Worm (Caenorhabditis elegans) whole organism, L4 larva: ENCODE results near the gene flp-19.

Experiments
- F10B5.3 ChIP-seq: sonication (generic microtip); optimal IDR thresholded peaks from 2 replicates; lab custom pipeline; 2016; ENCODE audit warnings: mild to moderate bottlenecking, missing genetic modification characterization, missing compliant biosample characterization
- T26A8.4 ChIP-seq: fragments of 200-800 bp; sonication (Bioruptor generic); IDR thresholded peaks from 2 replicates; pipeline ENCODE4 v1.3.6; 2022; ENCODE audit warnings: missing genetic modification characterization, missing compliant biosample characterization
- Y48G9A.11 ChIP-seq: fragments of 200-800 bp; sonication (Bioruptor generic); IDR thresholded peaks from 2 replicates; pipeline ENCODE4 v1.3.6; 2022; ENCODE audit warnings: missing genetic modification reagents, missing genetic modification characterization, missing compliant biosample characterization
- Y5F2A.4 ChIP-seq: fragments of 200-800 bp; sonication (Bioruptor generic); optimal IDR thresholded peaks from 2 replicates; lab custom pipeline; 2018; ENCODE audit warnings: mild to moderate bottlenecking, missing genetic modification characterization, missing compliant biosample characterization
- aha-1 ChIP-seq: fragments of 150-350 bp; peaks from one replicate; lab custom pipeline; 2014; ENCODE audit warnings: missing biosample characterization, missing genetic modification characterization
- ama-1 ChIP-seq: fragments of 150-350 bp; optimal IDR thresholded peaks from 2 replicates; lab custom pipeline; 2014; ENCODE audit warnings: inconsistent platforms, mixed read lengths
- ceh-44 ChIP-seq: fragments of 200-800 bp; sonication (Bioruptor generic); IDR thresholded peaks from 2 replicates; pipeline ENCODE4 v1.3.6; 2022; ENCODE audit warnings: missing genetic modification reagents, missing genetic modification characterization, missing compliant biosample characterization
- ceh-62 ChIP-seq: sonication (generic microtip); optimal IDR thresholded peaks from 2 replicates; lab custom pipeline; 2017; ENCODE audit warnings: missing biosample characterization, missing genetic modification characterization
- ceh-82 ChIP-seq: sonication (generic microtip); optimal IDR thresholded peaks from 2 replicates; lab custom pipeline; 2017; ENCODE audit warnings: missing biosample characterization, missing genetic modification characterization
- ces-1 ChIP-seq: fragments of 150-350 bp; sonication (generic microtip); optimal IDR thresholded peaks from 4 replicates; lab custom pipeline; 2014; ENCODE audit warnings: missing biosample characterization, missing genetic modification reagents, missing genetic modification characterization
- cey-2 ChIP-seq: sonication (generic microtip); optimal IDR thresholded peaks from 3 replicates; lab custom pipeline; 2017; ENCODE audit warnings: missing genetic modification characterization, mild to moderate bottlenecking, missing compliant biosample characterization, antibody characterized with exemption, borderline replicate concordance; ENCODE audit not compliant: insufficient read depth
- ctbp-1 ChIP-seq: fragments of 200-800 bp; sonication (Bioruptor generic); IDR thresholded peaks from 2 replicates; pipeline ENCODE4 v1.3.6; 2022; ENCODE audit warnings: missing genetic modification reagents, missing genetic modification characterization, missing compliant biosample characterization
- daf-19 ChIP-seq: fragments of 200-800 bp; sonication (Bioruptor generic); conservative IDR thresholded peaks from 2 replicates; pipeline ENCODE4 v1.3.6; 2022; ENCODE audit warnings: missing genetic modification characterization, missing compliant biosample characterization
- dmd-9 ChIP-seq: fragments of 200-800 bp; sonication (Bioruptor generic); IDR thresholded peaks from 2 replicates; pipeline ENCODE4 v1.3.6; 2022; ENCODE audit warnings: missing genetic modification reagents, missing genetic modification characterization, missing compliant biosample characterization
- egl-27 ChIP-seq: sonication (generic microtip); optimal IDR thresholded peaks from 3 replicates; lab custom pipeline; 2017; ENCODE audit warnings: missing biosample characterization, missing genetic modification reagents, missing genetic modification characterization
- fos-1 ChIP-seq: fragments of 150-350 bp; optimal IDR thresholded peaks from 2 replicates; lab custom pipeline; 2014; ENCODE audit warnings: missing biosample characterization, missing genetic modification characterization
- gei-8 ChIP-seq: fragments of 200-800 bp; sonication (Bioruptor generic); optimal IDR thresholded peaks from 2 replicates; lab custom pipeline; 2018; ENCODE audit warnings: mild to moderate bottlenecking, missing genetic modification characterization, missing compliant biosample characterization
- hif-1 ChIP-seq, 2 experiments: sonication (generic microtip); optimal IDR thresholded peaks; 2 replicates each; lab custom pipeline; 2016 to 2017; ENCODE audit warnings: missing compliant biosample characterization in 2 of 2, missing genetic modification characterization in 2 of 2, missing genetic modification reagents in 2 of 2, missing genotype in 2 of 2, mild to moderate bottlenecking in 1 of 2
- hlh-11 ChIP-seq: fragments of 200-800 bp; sonication (Bioruptor generic); optimal IDR thresholded peaks from 2 replicates; lab custom pipeline; 2018; ENCODE audit warnings: mild to moderate bottlenecking, missing genetic modification characterization, missing compliant biosample characterization
- hlh-30 ChIP-seq: sonication (generic microtip); optimal IDR thresholded peaks from 2 replicates; lab custom pipeline; 2017; ENCODE audit warnings: antibody characterized with exemption, mild to moderate bottlenecking, missing genetic modification characterization, missing compliant biosample characterization; ENCODE audit not compliant: insufficient read depth
- jun-1 ChIP-seq: fragments of 150-350 bp; optimal IDR thresholded peaks from 2 replicates; lab custom pipeline; 2014; ENCODE audit warnings: missing biosample characterization, missing genetic modification reagents, missing genetic modification characterization
- lin-1 ChIP-seq: fragments of 200-800 bp; sonication (Bioruptor generic); IDR thresholded peaks from 2 replicates; pipeline ENCODE4 v1.3.6; 2022; ENCODE audit warnings: missing genetic modification reagents, missing genetic modification characterization, missing compliant biosample characterization
- lin-13 ChIP-seq: fragments of 150-350 bp; optimal IDR thresholded peaks from 2 replicates; lab custom pipeline; 2014; ENCODE audit warnings: missing biosample characterization, missing genetic modification reagents, missing genetic modification characterization
- lin-15B ChIP-seq: fragments of 150-350 bp; sonication (generic microtip); optimal IDR thresholded peaks from 3 replicates; lab custom pipeline; 2014; ENCODE audit warnings: missing biosample characterization, missing genetic modification characterization
- lin-29 ChIP-seq: fragments of 200-800 bp; sonication (Bioruptor generic); IDR thresholded peaks from 2 replicates; pipeline ENCODE4 v1.3.6; 2022; ENCODE audit warnings: missing genetic modification reagents, missing genetic modification characterization, missing compliant biosample characterization
- lin-38 ChIP-seq: fragments of 200-800 bp; sonication (Bioruptor generic); IDR thresholded peaks from 2 replicates; pipeline ENCODE4 v1.3.6; 2022; ENCODE audit warnings: missing genetic modification reagents, missing genetic modification characterization, missing compliant biosample characterization
- lin-39 ChIP-seq: fragments of 150-350 bp; optimal IDR thresholded peaks from 2 replicates; lab custom pipeline; 2014; ENCODE audit warnings: missing biosample characterization, missing genetic modification reagents, missing genetic modification characterization
- lir-3 ChIP-seq: sonication (generic microtip); optimal IDR thresholded peaks from 2 replicates; lab custom pipeline; 2016; ENCODE audit warnings: mild to moderate bottlenecking, missing genetic modification characterization, missing compliant biosample characterization
- madf-5 ChIP-seq, 2 experiments: fragments of 200-800 bp; sonication (Bioruptor generic); IDR thresholded peaks; 2 replicates each; pipeline ENCODE4 v1.3.6; 2022; ENCODE audit warnings: missing compliant biosample characterization in 2 of 2, missing genetic modification characterization in 2 of 2
- mdt-29 ChIP-seq: fragments of 200-800 bp; sonication (Bioruptor generic); IDR thresholded peaks from 2 replicates; pipeline ENCODE4 v1.3.6; 2022; ENCODE audit warnings: missing genetic modification reagents, missing genetic modification characterization, missing compliant biosample characterization
- mep-1 ChIP-seq: fragments of 150-350 bp; sonication (generic microtip); optimal IDR thresholded peaks from 3 replicates; lab custom pipeline; 2014; ENCODE audit warnings: missing biosample characterization, missing genetic modification characterization
- mxl-3 ChIP-seq: fragments of 200-800 bp; sonication (Bioruptor generic); optimal IDR thresholded peaks from 2 replicates; lab custom pipeline; 2018; ENCODE audit warnings: mild to moderate bottlenecking, missing genetic modification characterization, missing compliant biosample characterization
- nhr-10 ChIP-seq: fragments of 150-350 bp; optimal IDR thresholded peaks from 2 replicates; lab custom pipeline; 2014; ENCODE audit warnings: missing biosample characterization, missing genetic modification characterization
- nhr-102 ChIP-seq: sonication (generic microtip); optimal IDR thresholded peaks from 2 replicates; lab custom pipeline; 2016; ENCODE audit warnings: mild to moderate bottlenecking, missing genetic modification characterization, moderate library complexity, missing compliant biosample characterization
- nhr-42 ChIP-seq: fragments of 200-800 bp; sonication (Bioruptor generic); IDR thresholded peaks from 2 replicates; pipeline ENCODE4 v1.3.6; 2022; ENCODE audit warnings: missing genetic modification characterization, missing compliant biosample characterization
- nhr-76 ChIP-seq: fragments of 150-350 bp; optimal IDR thresholded peaks from 2 replicates; lab custom pipeline; 2014; ENCODE audit warnings: missing biosample characterization, missing genetic modification characterization
- nhr-77 ChIP-seq: fragments of 150-350 bp; optimal IDR thresholded peaks from 2 replicates; lab custom pipeline; 2014; ENCODE audit warnings: missing biosample characterization, missing genetic modification characterization
- pha-4 ChIP-seq, 2 experiments: fragments of 150-350 bp in 1 of 2; fragments of 200-800 bp in 1 of 2; sonication (Bioruptor generic) in 1 of 2; IDR thresholded peaks in 1 of 2; optimal IDR thresholded peaks in 1 of 2; 2 replicates each; pipeline versions ENCODE4 v1.3.6 to Lab custom; 2014 to 2022; ENCODE audit warnings: missing genetic modification characterization in 2 of 2, missing genetic modification reagents in 2 of 2, missing biosample characterization in 1 of 2, missing compliant biosample characterization in 1 of 2
- saeg-2 ChIP-seq: fragments of 200-800 bp; sonication (Bioruptor generic); IDR thresholded peaks from 2 replicates; pipeline ENCODE4 v1.3.6; 2022; ENCODE audit warnings: missing genetic modification reagents, missing genetic modification characterization, missing compliant biosample characterization
- skn-1 ChIP-seq: fragments of 150-350 bp; optimal IDR thresholded peaks from 2 replicates; lab custom pipeline; 2014; ENCODE audit warnings: missing biosample characterization, missing genetic modification characterization
- snpc-1.2 ChIP-seq: fragments of 200-800 bp; sonication (Bioruptor generic); IDR thresholded peaks from 2 replicates; pipeline ENCODE4 v1.3.6; 2022; ENCODE audit warnings: missing genetic modification reagents, missing genetic modification characterization, missing compliant biosample characterization
- spr-3 ChIP-seq: fragments of 200-800 bp; sonication (Bioruptor generic); optimal IDR thresholded peaks from 2 replicates; lab custom pipeline; 2018; ENCODE audit warnings: mild to moderate bottlenecking, missing genetic modification characterization, missing compliant biosample characterization
- tag-97 ChIP-seq: fragments of 200-800 bp; sonication (Bioruptor generic); IDR thresholded peaks from 2 replicates; pipeline ENCODE4 v1.3.6; 2022; ENCODE audit warnings: missing genetic modification characterization, missing compliant biosample characterization
- tra-1 ChIP-seq: fragments of 200-800 bp; sonication (Bioruptor generic); IDR thresholded peaks from 2 replicates; pipeline ENCODE4 v1.3.6; 2022; ENCODE audit warnings: missing genetic modification reagents, missing genetic modification characterization, missing compliant biosample characterization
- unc-39 ChIP-seq: sonication (generic microtip); optimal IDR thresholded peaks from 2 replicates; lab custom pipeline; 2017; ENCODE audit warnings: missing biosample characterization, missing genetic modification characterization
- unc-62 ChIP-seq, 3 experiments: fragments of 150-350 bp in 1 of 3; sonication (generic microtip); optimal IDR thresholded peaks in 2 of 3; peaks in 1 of 3; 1 replicate in 1 of 3; 2 replicates in 2 of 3; lab custom pipeline; 2014 to 2017; ENCODE audit warnings: missing biosample characterization in 3 of 3, missing genetic modification characterization in 3 of 3, missing genetic modification reagents in 3 of 3, missing genotype in 1 of 3
- vab-7 ChIP-seq: fragments of 200-800 bp; sonication (Bioruptor generic); IDR thresholded peaks from 2 replicates; pipeline ENCODE4 v1.3.6; 2022; ENCODE audit warnings: missing genetic modification reagents, missing genetic modification characterization, missing compliant biosample characterization
- zfp-2 ChIP-seq: sonication (generic microtip); optimal IDR thresholded peaks from 2 replicates; lab custom pipeline; 2016; ENCODE audit warnings: mild to moderate bottlenecking, missing genetic modification characterization, missing compliant biosample characterization
- ztf-11 ChIP-seq: fragments of 150-350 bp; optimal IDR thresholded peaks from 2 replicates; lab custom pipeline; 2014; ENCODE audit warnings: missing biosample characterization, missing genetic modification characterization

Gene flp-19

DNA sequence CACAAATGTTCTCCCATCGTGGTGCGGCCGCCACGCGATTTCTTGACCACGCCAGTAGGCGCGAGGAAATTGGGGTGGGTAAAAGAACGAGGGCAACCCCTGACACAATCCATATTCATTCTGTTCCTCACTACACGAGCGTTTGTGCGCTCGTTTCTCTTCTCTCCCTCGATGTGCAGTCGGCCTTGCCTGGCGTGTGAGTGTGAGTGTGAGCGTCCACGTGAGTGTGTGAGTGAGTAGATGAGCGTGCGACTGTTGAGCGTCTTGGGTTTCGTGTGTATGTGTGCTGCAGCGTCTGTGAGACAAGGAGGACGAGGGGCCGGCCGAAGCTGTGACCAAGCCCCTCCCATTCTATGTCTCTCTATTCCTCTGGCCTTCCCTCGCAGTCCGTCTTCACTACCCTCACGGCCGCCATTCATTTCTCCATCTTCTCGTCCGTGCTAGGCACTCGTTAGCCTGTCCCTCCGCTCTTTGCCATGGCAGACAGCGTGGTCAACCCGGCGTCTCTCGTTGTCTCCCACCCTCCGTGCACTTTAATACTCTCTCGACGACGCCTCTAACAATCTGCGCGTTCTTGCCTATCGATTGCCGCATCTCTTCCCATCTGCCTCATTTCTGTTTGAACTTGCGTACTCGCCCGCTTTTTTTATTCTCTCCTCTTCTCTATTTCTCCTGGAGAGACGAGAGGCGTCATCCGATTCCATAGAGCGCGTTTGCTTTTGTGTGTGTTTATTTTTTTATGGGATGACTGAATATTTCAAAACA, 35.9 kb upstream of the flp-19 start (continued):
- TF ChIP-seq lin-38 (GFP tag; lab: Robert Waterston, UW) (peak; percentile 86), nhr-10 (tag; lab: Kevin White, UChicago) (peak; percentile 53), unc-62 (GFP tag; optimal IDR thresholded peaks at IDR 0.05 in 1 of 2; lab: Kevin White, UChicago) (peak in 1 of 2 experiments; percentile 81), unc-62 (tag; optimal IDR thresholded peaks at IDR 0.05; lab: Kevin White, UChicago) (peak; percentile 78), egl-27 (tag; lab: Kevin White, UChicago) (no peak), lin-39 (tag; lab: Kevin White, UChicago) (no peak), fos-1 (no peak), lir-3 (tag; lab: Kevin White, UChicago) (peak; percentile 77), F10B5.3 (tag; lab: Kevin White, UChicago) (peak; percentile 84), ztf-11 (no peak), jun-1 (tag; lab: Kevin White, UChicago) (peak; percentile 32), skn-1 (tag; lab: Kevin White, UChicago) (no peak), dmd-9 (GFP tag; lab: Robert Waterston, UW) (no peak), ceh-44 (GFP tag; lab: Robert Waterston, UW) (no peak), mdt-29 (GFP tag; lab: Robert Waterston, UW) (peak; percentile 35; the same call in 1 of the 2 replicates), pha-4 (GFP tag; IDR thresholded peaks at IDR 0.05; lab: Robert Waterston, UW) (peak; percentile 74), pha-4 (tag; optimal IDR thresholded peaks at IDR 0.05; lab: Kevin White, UChicago) (peak; percentile 97), lin-13 (GFP tag; lab: Kevin White, UChicago) (peak; percentile 80), hlh-30 (peak; percentile 99), nhr-102 (tag; lab: Kevin White, UChicago) (peak; percentile 80), zfp-2 (tag; lab: Kevin White, UChicago) (peak; percentile 62), saeg-2 (GFP tag; lab: Robert Waterston, UW) (peak; percentile 73), nhr-76 (tag; lab: Kevin White, UChicago) (no peak), ctbp-1 (GFP tag; lab: Robert Waterston, UW) (peak; percentile 90), tra-1 (GFP tag; lab: Robert Waterston, UW) (peak; percentile 50), ceh-82 (tag; lab: Kevin White, UChicago) (no peak), unc-39 (tag; lab: Kevin White, UChicago) (no peak), nhr-77 (tag; lab: Kevin White, UChicago) (peak; percentile 85), madf-5 (GFP tag; IDR thresholded peaks at IDR 0.05; lab: Robert Waterston, UW) (no peak), tag-97 (GFP tag; lab: Robert Waterston, UW) (0 out of 2 replicates have a peak, but pooled peaks have one; percentile 7), ceh-62 (tag; lab: Kevin White, UChicago) (no peak), mep-1 (tag; lab: Kevin White, UChicago) (peak; percentile 93), spr-3 (peak; percentile 45), Y5F2A.4 (GFP tag; lab: Kevin White, UChicago) (no peak), snpc-1.2 (no peak), T26A8.4 (GFP tag; lab: Robert Waterston, UW) (peak; percentile 85), cey-2 (no peak), lin-1 (GFP tag; lab: Robert Waterston, UW) (peak; percentile 39), lin-29 (GFP tag; lab: Robert Waterston, UW) (no peak; the same call in 1 of the 2 replicates), hif-1 (tag; optimal IDR thresholded peaks at IDR 0.05; lab: Kevin White, UChicago) (peak; percentile 70 to 81), nhr-42 (GFP tag; lab: Robert Waterston, UW) (peak; percentile 61), mxl-3 (peak; percentile 97), ama-1 (peak; percentile 21), vab-7 (GFP tag; lab: Robert Waterston, UW) (peak; percentile 56; the same call in 1 of the 2 replicates), daf-19 (no peak), lin-15B (no peak), aha-1 (tag; lab: Kevin White, UChicago) (peak; percentile 100), gei-8 (GFP tag; lab: Kevin White, UChicago) (peak; percentile 85), hlh-11 (peak; percentile 98), ces-1 (GFP tag; lab: Kevin White, UChicago) (peak; percentile 56), Y48G9A.11 (GFP tag; lab: Robert Waterston, UW) (no peak)
